Worm (Caenorhabditis elegans) whole organism, young adult: ENCODE results near the gene F37C12.10.

Experiments
- B0336.3 ChIP-seq: fragments of 200-800 bp; sonication (Bioruptor generic); IDR thresholded peaks from 2 replicates; pipeline ENCODE4 v1.3.6; 2022; ENCODE audit warnings: missing genetic modification characterization, missing compliant biosample characterization
- C06A6.2 ChIP-seq: fragments of 200-800 bp; sonication (Bioruptor generic); conservative IDR thresholded peaks from 2 replicates; pipeline ENCODE4 v1.3.6; 2022; ENCODE audit warnings: missing genetic modification characterization, missing compliant biosample characterization
- D2030.7 ChIP-seq: fragments of 200-800 bp; sonication (Bioruptor generic); IDR thresholded peaks from 2 replicates; pipeline ENCODE4 v1.3.6; 2022; ENCODE audit warnings: missing genetic modification reagents, missing genetic modification characterization, missing compliant biosample characterization
- F33H1.4 ChIP-seq: fragments of 200-800 bp; sonication (Bioruptor generic); IDR thresholded peaks from 2 replicates; pipeline ENCODE4 v1.3.6; 2022; ENCODE audit warnings: missing genetic modification reagents, missing genetic modification characterization, missing compliant biosample characterization
- F39B2.1 ChIP-seq: fragments of 200-800 bp; sonication (Bioruptor generic); IDR thresholded peaks from 2 replicates; pipeline ENCODE4 v1.3.6; 2022; ENCODE audit warnings: missing genetic modification reagents, missing genetic modification characterization, missing compliant biosample characterization
- F57A8.1 ChIP-seq: fragments of 200-800 bp; sonication (Bioruptor generic); optimal IDR thresholded peaks from 2 replicates; lab custom pipeline; 2018; ENCODE audit warnings: mild to moderate bottlenecking, missing genetic modification characterization, moderate library complexity, missing compliant biosample characterization
- K11D2.4 ChIP-seq: fragments of 200-800 bp; sonication (Bioruptor generic); IDR thresholded peaks from 2 replicates; pipeline ENCODE4 v1.3.6; 2022; ENCODE audit warnings: missing genetic modification reagents, missing genetic modification characterization, missing compliant biosample characterization
- K12H6.12 ChIP-seq: fragments of 200-800 bp; sonication (Bioruptor generic); optimal IDR thresholded peaks from 2 replicates; lab custom pipeline; 2018; ENCODE audit warnings: mild to moderate bottlenecking, missing genetic modification characterization, missing compliant biosample characterization
- Y56A3A.18 ChIP-seq: fragments of 200-800 bp; sonication (Bioruptor generic); IDR thresholded peaks from 2 replicates; pipeline ENCODE4 v1.3.6; 2022; ENCODE audit warnings: missing genetic modification reagents, missing genetic modification characterization, missing compliant biosample characterization
- Y79H2A.3 ChIP-seq: fragments of 200-800 bp; sonication (Bioruptor generic); conservative IDR thresholded peaks from 2 replicates; pipeline ENCODE4 v1.3.6; 2022; ENCODE audit warnings: missing genetic modification reagents, missing genetic modification characterization, missing compliant biosample characterization
- akir-1 ChIP-seq: fragments of 200-800 bp; sonication (Bioruptor generic); optimal IDR thresholded peaks from 2 replicates; lab custom pipeline; 2018; ENCODE audit warnings: mild to moderate bottlenecking, missing genetic modification characterization, moderate library complexity, missing compliant biosample characterization
- ama-1 ChIP-seq, 3 experiments: fragments of 150-350 bp in 1 of 3; sonication (generic microtip) in 2 of 3; optimal IDR thresholded peaks; 2 replicates each; lab custom pipeline; 2014 to 2018; ENCODE audit warnings: missing biosample characterization in 2 of 3, missing genetic modification characterization in 2 of 3, missing genetic modification reagents in 2 of 3
- atf-7 ChIP-seq: sonication (generic microtip); optimal IDR thresholded peaks from 2 replicates; lab custom pipeline; 2017; ENCODE audit warnings: mild to moderate bottlenecking, missing genetic modification characterization, missing compliant biosample characterization
- attf-5 ChIP-seq: fragments of 200-800 bp; sonication (Bioruptor generic); optimal IDR thresholded peaks from 2 replicates; lab custom pipeline; 2018; ENCODE audit warnings: mild to moderate bottlenecking, missing genetic modification characterization, missing compliant biosample characterization
- attf-6 ChIP-seq: fragments of 200-800 bp; sonication (Bioruptor generic); IDR thresholded peaks from 2 replicates; pipeline ENCODE4 v1.3.6; 2022; ENCODE audit warnings: missing genetic modification reagents, missing genetic modification characterization, missing compliant biosample characterization
- bed-2 ChIP-seq: fragments of 200-800 bp; sonication (Bioruptor generic); IDR thresholded peaks from 2 replicates; pipeline ENCODE4 v1.3.6; 2022; ENCODE audit warnings: missing genetic modification reagents, missing genetic modification characterization, missing compliant biosample characterization
- cebp-2 ChIP-seq: fragments of 200-800 bp; sonication (Bioruptor generic); IDR thresholded peaks from 2 replicates; pipeline ENCODE4 v1.3.6; 2022; ENCODE audit warnings: missing genetic modification characterization, missing compliant biosample characterization
- chd-7 ChIP-seq: sonication (generic microtip); optimal IDR thresholded peaks from 2 replicates; lab custom pipeline; 2016; ENCODE audit warnings: mild to moderate bottlenecking, missing genetic modification characterization, moderate library complexity, missing compliant biosample characterization
- dpl-1 ChIP-seq: fragments of 150-350 bp; optimal IDR thresholded peaks from 2 replicates; lab custom pipeline; 2014; ENCODE audit warnings: missing biosample characterization, missing genetic modification reagents, missing genetic modification characterization
- egl-44 ChIP-seq: fragments of 200-800 bp; sonication (Bioruptor generic); IDR thresholded peaks from 2 replicates; pipeline ENCODE4 v1.3.6; 2022; ENCODE audit warnings: missing genetic modification reagents, missing genetic modification characterization, missing compliant biosample characterization
- ets-4 ChIP-seq: fragments of 200-800 bp; sonication (Bioruptor generic); optimal IDR thresholded peaks from 2 replicates; lab custom pipeline; 2018; ENCODE audit warnings: mild to moderate bottlenecking, missing genetic modification characterization, missing compliant biosample characterization
- hlh-12 ChIP-seq: sonication (generic microtip); optimal IDR thresholded peaks from 2 replicates; lab custom pipeline; 2016; ENCODE audit warnings: missing genetic modification characterization, missing compliant biosample characterization
- hmg-1.2 ChIP-seq: fragments of 200-800 bp; sonication (Bioruptor generic); IDR thresholded peaks from 2 replicates; pipeline ENCODE4 v1.3.6; 2022; ENCODE audit warnings: missing genetic modification reagents, missing genetic modification characterization, missing compliant biosample characterization
- hrde-1 ChIP-seq: sonication (generic microtip); optimal IDR thresholded peaks from 2 replicates; lab custom pipeline; 2016; ENCODE audit warnings: missing genetic modification characterization, mild to moderate bottlenecking, missing compliant biosample characterization, moderate library complexity, missing genotype, missing genetic modification reagents, borderline replicate concordance
- lag-1 ChIP-seq: fragments of 200-800 bp; sonication (Bioruptor generic); IDR thresholded peaks from 2 replicates; pipeline ENCODE4 v1.3.6; 2022; ENCODE audit warnings: missing genetic modification reagents, missing genetic modification characterization, missing compliant biosample characterization
- let-526 ChIP-seq: fragments of 200-800 bp; sonication (Bioruptor generic); IDR thresholded peaks from 2 replicates; pipeline ENCODE4 v1.3.6; 2022; ENCODE audit warnings: missing genetic modification reagents, missing genetic modification characterization, missing compliant biosample characterization
- lin-40 ChIP-seq: sonication (generic microtip); optimal IDR thresholded peaks from 2 replicates; lab custom pipeline; 2016; ENCODE audit warnings: missing genetic modification characterization, mild to moderate bottlenecking, missing compliant biosample characterization, missing genotype, missing genetic modification reagents
- lin-54 ChIP-seq: fragments of 200-800 bp; sonication (Bioruptor generic); optimal IDR thresholded peaks from 2 replicates; lab custom pipeline; 2018; ENCODE audit warnings: mild to moderate bottlenecking, missing genetic modification characterization, missing compliant biosample characterization
- madf-3 ChIP-seq: fragments of 200-800 bp; sonication (Bioruptor generic); IDR thresholded peaks from 2 replicates; pipeline ENCODE4 v1.3.6; 2022; ENCODE audit warnings: missing genetic modification reagents, missing genetic modification characterization, missing compliant biosample characterization
- mcd-1 ChIP-seq: fragments of 200-800 bp; sonication (Bioruptor generic); IDR thresholded peaks from 2 replicates; pipeline ENCODE4 v1.3.6; 2022; ENCODE audit warnings: missing genetic modification reagents, missing genetic modification characterization, missing compliant biosample characterization
- mel-28 ChIP-seq: sonication (generic microtip); optimal IDR thresholded peaks from 2 replicates; lab custom pipeline; 2016; ENCODE audit warnings: borderline replicate concordance, mild to moderate bottlenecking, missing genetic modification characterization, missing compliant biosample characterization
- mes-4 ChIP-seq: sonication (generic microtip); optimal IDR thresholded peaks from 2 replicates; lab custom pipeline; 2016; ENCODE audit warnings: missing genotype, missing genetic modification characterization, missing compliant biosample characterization
- nfyb-1 ChIP-seq: fragments of 200-800 bp; sonication (Bioruptor generic); IDR thresholded peaks from 2 replicates; pipeline ENCODE4 v1.3.6; 2022; ENCODE audit warnings: missing genetic modification reagents, missing genetic modification characterization, missing compliant biosample characterization
- nhr-27 ChIP-seq: fragments of 200-800 bp; sonication (Bioruptor generic); optimal IDR thresholded peaks from 2 replicates; lab custom pipeline; 2018; ENCODE audit warnings: mild to moderate bottlenecking, missing genetic modification characterization, moderate library complexity, missing compliant biosample characterization
- nhr-90 ChIP-seq: sonication (generic microtip); optimal IDR thresholded peaks from 2 replicates; lab custom pipeline; 2016; ENCODE audit warnings: missing genotype, mild to moderate bottlenecking, missing genetic modification characterization, missing compliant biosample characterization
- repo-1 ChIP-seq: sonication (generic microtip); optimal IDR thresholded peaks from 2 replicates; lab custom pipeline; 2017; ENCODE audit warnings: mild to moderate bottlenecking, missing genetic modification characterization, missing compliant biosample characterization
- rpc-1 ChIP-seq, 2 experiments: fragments of 150-350 bp in 1 of 2; sonication (generic microtip) in 1 of 2; optimal IDR thresholded peaks; 2 replicates each; lab custom pipeline; 2014 to 2018; ENCODE audit warnings: missing biosample characterization in 1 of 2, missing genetic modification characterization in 1 of 2, missing genetic modification reagents in 1 of 2, missing genotype in 1 of 2
- sdz-38 ChIP-seq: sonication (generic microtip); optimal IDR thresholded peaks from 2 replicates; lab custom pipeline; 2016; ENCODE audit warnings: missing genotype, missing genetic modification characterization, missing compliant biosample characterization
- snpc-1.3 ChIP-seq: sonication (generic microtip); optimal IDR thresholded peaks from 2 replicates; lab custom pipeline; 2017; ENCODE audit warnings: missing genetic modification characterization, mild to moderate bottlenecking, missing compliant biosample characterization, antibody characterized with exemption, moderate library complexity, missing genotype, missing genetic modification reagents; ENCODE audit not compliant: insufficient read depth
- snpc-3.4 ChIP-seq: sonication (generic microtip); optimal IDR thresholded peaks from 2 replicates; lab custom pipeline; 2017; ENCODE audit warnings: missing genetic modification characterization, mild to moderate bottlenecking, missing compliant biosample characterization, antibody characterized with exemption, moderate library complexity, missing genotype, missing genetic modification reagents
- snpc-4 ChIP-seq, 5 experiments: fragments of 150-350 bp in 1 of 5; sonication (generic microtip) in 4 of 5; optimal IDR thresholded peaks; 2 replicates each; lab custom pipeline; 2014 to 2018; ENCODE audit warnings: missing genetic modification characterization in 5 of 5, missing biosample characterization in 3 of 5, antibody characterized with exemption in 2 of 5, mild to moderate bottlenecking in 2 of 5, missing compliant biosample characterization in 2 of 5, missing genotype in 2 of 5, moderate library complexity in 2 of 5, missing genetic modification reagents in 1 of 5
- tbp1 ChIP-seq: fragments of 200-800 bp; sonication (Bioruptor generic); optimal IDR thresholded peaks from 2 replicates; lab custom pipeline; 2018; ENCODE audit warnings: mild to moderate bottlenecking, missing genetic modification characterization, missing compliant biosample characterization
- tbx-9 ChIP-seq: sonication (generic microtip); optimal IDR thresholded peaks from 2 replicates; lab custom pipeline; 2016; ENCODE audit warnings: borderline replicate concordance, missing genetic modification characterization, inconsistent platforms, missing compliant biosample characterization
- tlf-1 ChIP-seq: fragments of 200-800 bp; sonication (Bioruptor generic); optimal IDR thresholded peaks from 2 replicates; lab custom pipeline; 2018; ENCODE audit warnings: mild to moderate bottlenecking, missing genetic modification characterization, missing compliant biosample characterization
- ztf-25 ChIP-seq: fragments of 200-800 bp; sonication (Bioruptor generic); IDR thresholded peaks from 2 replicates; pipeline ENCODE4 v1.3.6; 2022; ENCODE audit warnings: missing genetic modification reagents, missing genetic modification characterization, missing compliant biosample characterization
- ztf-3 ChIP-seq: fragments of 200-800 bp; sonication (Bioruptor generic); optimal IDR thresholded peaks from 2 replicates; lab custom pipeline; 2018; ENCODE audit warnings: mild to moderate bottlenecking, missing genetic modification characterization, missing compliant biosample characterization

The F37C12.10 gene

ce11 chrIII:7142172-7142601 is 46.0 kb downstream of the F37C12.10 start:
- TF ChIP-seq attf-6 (GFP tag; lab: Robert Waterston, UW) (peak; percentile 96), B0336.3 (no peak), ztf-25 (GFP tag; lab: Robert Waterston, UW) (no peak), tlf-1 (GFP tag; lab: Kevin White, UChicago) (peak; percentile 18), mel-28 (no peak), K11D2.4 (GFP tag; lab: Robert Waterston, UW) (no peak), snpc-1.3 (tag; lab: Kevin White, UChicago) (peak; percentile 89), let-526 (no peak), repo-1 (tag; lab: Kevin White, UChicago) (peak; percentile 15), madf-3 (GFP tag; lab: Robert Waterston, UW) (peak; percentile 77; the same call in 1 of the 2 replicates), atf-7 (tag; lab: Kevin White, UChicago) (no peak), nhr-90 (tag; lab: Kevin White, UChicago) (no peak), snpc-4 (GFP tag; optimal IDR thresholded peaks at IDR 0.05; lab: Kevin White, UChicago) (peak; percentile 96), snpc-4 (tag; optimal IDR thresholded peaks at IDR 0.05; lab: Kevin White, UChicago) (peak; percentile 96 to 98 (median 97)), hmg-1.2 (peak; percentile 94), F57A8.1 (GFP tag; lab: Kevin White, UChicago) (no peak), attf-5 (GFP tag; lab: Kevin White, UChicago) (no peak), rpc-1 (optimal IDR thresholded peaks at IDR 0.05; lab: Kevin White, UChicago) (no peak), rpc-1 (tag; optimal IDR thresholded peaks at IDR 0.05; lab: Kevin White, UChicago) (peak; percentile 11), tbx-9 (tag; lab: Kevin White, UChicago) (no peak), chd-7 (no peak), Y56A3A.18 (peak; percentile 61; the same call in 1 of the 2 replicates), mes-4 (tag; lab: Kevin White, UChicago) (no peak), F33H1.4 (GFP tag; lab: Robert Waterston, UW) (peak; percentile 56), nhr-27 (no peak), K12H6.12 (tag; lab: Kevin White, UChicago) (no peak), tbp1 (peak; percentile 78), egl-44 (no peak), lin-40 (tag; lab: Kevin White, UChicago) (no peak), bed-2 (no peak), dpl-1 (GFP tag; lab: Kevin White, UChicago) (no peak), cebp-2 (GFP tag; lab: Robert Waterston, UW) (no peak), Y79H2A.3 (GFP tag; lab: Robert Waterston, UW) (no peak), sdz-38 (tag; lab: Kevin White, UChicago) (no peak), ama-1 (optimal IDR thresholded peaks at IDR 0.05; lab: Kevin White, UChicago) (peak; percentile 19), ama-1 (GFP tag; optimal IDR thresholded peaks at IDR 0.05; lab: Kevin White, UChicago) (peak in 1 of 2 experiments; percentile 11), lag-1 (GFP tag; lab: Robert Waterston, UW) (no peak), ets-4 (GFP tag; lab: Kevin White, UChicago) (no peak), F39B2.1 (GFP tag; lab: Robert Waterston, UW) (0 out of 2 replicates have a peak, but pooled peaks have one; percentile 61), nfyb-1 (GFP tag; lab: Robert Waterston, UW) (peak; percentile 83), mcd-1 (GFP tag; lab: Robert Waterston, UW) (peak; percentile 51), C06A6.2 (GFP tag; lab: Robert Waterston, UW) (no peak), akir-1 (GFP tag; lab: Kevin White, UChicago) (no peak), hlh-12 (tag; lab: Kevin White, UChicago) (no peak), snpc-3.4 (tag; lab: Kevin White, UChicago) (peak; percentile 95), D2030.7 (GFP tag; lab: Robert Waterston, UW) (peak; percentile 92), ztf-3 (GFP tag; lab: Kevin White, UChicago) (no peak), hrde-1 (tag; lab: Kevin White, UChicago) (peak; percentile 41), lin-54 (GFP tag; lab: Kevin White, UChicago) (peak; percentile 63)
